Fruit fly (Drosophila melanogaster): ENCODE measurements around the gene CG2680.

CG2680 gene

DNA sequence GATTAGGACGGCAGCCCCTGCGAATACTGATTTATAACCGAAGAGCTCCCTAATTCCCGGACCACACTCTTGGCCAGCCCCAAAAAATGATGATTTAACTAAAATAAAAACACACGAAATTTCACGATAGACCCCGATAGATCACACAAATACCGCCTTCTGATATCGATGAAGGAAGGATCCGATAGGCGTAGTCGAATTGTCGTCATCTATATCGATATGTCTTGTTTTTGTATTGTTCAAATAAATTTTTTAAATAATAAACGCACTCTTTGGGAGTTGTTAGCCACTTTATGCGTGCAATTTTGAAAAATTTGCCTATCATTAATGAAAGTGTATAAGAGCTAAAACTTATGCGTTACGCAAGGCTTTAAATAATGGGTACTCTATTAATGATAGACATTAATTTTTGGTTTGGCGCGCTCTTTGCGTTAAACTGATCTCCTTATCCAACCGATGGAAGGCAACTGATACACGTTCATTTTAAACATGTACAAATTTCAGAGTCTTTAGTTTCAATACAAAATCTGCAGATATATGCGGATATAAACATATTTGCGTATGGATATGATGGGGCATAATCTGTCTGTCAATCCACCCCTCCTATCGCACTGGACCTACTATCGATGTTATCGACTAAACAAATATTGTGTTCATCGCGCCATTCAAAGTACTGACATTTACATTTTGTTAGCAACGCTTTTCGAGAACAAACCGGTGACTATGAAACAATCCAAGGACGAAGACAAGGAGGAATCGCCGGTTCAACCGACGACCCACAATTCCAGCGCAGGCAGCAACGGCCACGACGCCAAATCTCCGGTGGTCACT, 8.9 kb downstream of the CG2680 start, which contains the start of the genes Spg7 and Lint-O (continued):
- TF ChIP-seq tap (tag; optimal IDR thresholded peaks at IDR 0.05), result no peak
- TF ChIP-seq Doc3 (GFP tag; IDR thresholded peaks at IDR 0.05; ENCODE audit: partially characterized antibody), result peak; percentile 50; the same call in 2 of the 3 replicates
- TF ChIP-seq CG2875 (GFP tag; optimal IDR thresholded peaks at IDR 0.05), result no peak
- no peak for TF ChIP-seq aop (GFP tag; IDR thresholded peaks at IDR 0.05)
- TF ChIP-seq C15 (GFP tag; IDR thresholded peaks at IDR 0.05), result no peak
- TF ChIP-seq Rfx (GFP tag; IDR thresholded peaks at IDR 0.05), result no peak
- TF ChIP-seq lbe (GFP tag; optimal IDR thresholded peaks at IDR 0.05), result no peak
- no peak for TF ChIP-seq CG8388 (GFP tag; optimal IDR thresholded peaks at IDR 0.05)
- no peak for TF ChIP-seq CG12744 (GFP tag; optimal IDR thresholded peaks at IDR 0.05)
- TF ChIP-seq CG3838 (GFP tag; optimal IDR thresholded peaks at IDR 0.05), result no peak
- no peak for TF ChIP-seq CG11085 (GFP tag; IDR thresholded peaks at IDR 0.05)
- no peak for TF ChIP-seq CG6175 (GFP tag; IDR thresholded peaks at IDR 0.05)
- TF ChIP-seq CG6813 (GFP tag; optimal IDR thresholded peaks at IDR 0.05), result no peak
- peak; percentile 5 for TF ChIP-seq Sin3A (optimal IDR thresholded peaks at IDR 0.05)
- no peak for TF ChIP-seq B-H2 (GFP tag; optimal IDR thresholded peaks at IDR 0.05)
- no peak for TF ChIP-seq CG31388 (GFP tag; optimal IDR thresholded peaks at IDR 0.05)
- no peak for TF ChIP-seq fd102C (GFP tag; optimal IDR thresholded peaks at IDR 0.05)
- no peak for TF ChIP-seq run (tag; optimal IDR thresholded peaks at IDR 0.05)
- TF ChIP-seq cato (GFP tag; optimal IDR thresholded peaks at IDR 0.05; ENCODE audit: borderline replicate concordance), result no peak
- peak; percentile 63 for TF ChIP-seq CG2116 (GFP tag; optimal IDR thresholded peaks at IDR 0.05)
- no peak for TF ChIP-seq CG17361 (GFP tag; IDR thresholded peaks at IDR 0.05)
- TF ChIP-seq vfl (GFP tag; optimal IDR thresholded peaks at IDR 0.05), result no peak
- no peak for TF ChIP-seq CG33213 (GFP tag; optimal IDR thresholded peaks at IDR 0.05)
- no peak for TF ChIP-seq Dbx (GFP tag; IDR thresholded peaks at IDR 0.05)
- TF ChIP-seq CG12391 (tag; optimal IDR thresholded peaks at IDR 0.05), result no peak
- no peak for TF ChIP-seq dimm (GFP tag; IDR thresholded peaks at IDR 0.05)
- no peak for TF ChIP-seq Lim3 (GFP tag; IDR thresholded peaks at IDR 0.05)
- no peak for TF ChIP-seq cad (GFP tag; optimal IDR thresholded peaks at IDR 0.05)
- no peak for TF ChIP-seq psq (GFP tag; optimal IDR thresholded peaks at IDR 0.05)
- TF ChIP-seq CG13296 (GFP tag; optimal IDR thresholded peaks at IDR 0.05), result no peak
- no peak for TF ChIP-seq HLH54F (GFP tag; optimal IDR thresholded peaks at IDR 0.05)
- no peak for TF ChIP-seq CG9876 (GFP tag; optimal IDR thresholded peaks at IDR 0.05)
- no peak for TF ChIP-seq insv (GFP tag; optimal IDR thresholded peaks at IDR 0.05)
- no peak for TF ChIP-seq usp (GFP tag; optimal IDR thresholded peaks at IDR 0.05)
- TF ChIP-seq Asciz (GFP tag; optimal IDR thresholded peaks at IDR 0.05), result no peak
- TF ChIP-seq HLHmδ (GFP tag; optimal IDR thresholded peaks at IDR 0.05), result no peak
- peak; percentile 70 for TF ChIP-seq tna (GFP tag; IDR thresholded peaks at IDR 0.05; ENCODE audit: partially characterized antibody)
- TF ChIP-seq CG32767 (GFP tag; IDR thresholded peaks at IDR 0.05), result no peak
- no peak for TF ChIP-seq Deaf1 (tag; optimal IDR thresholded peaks at IDR 0.05)
- no peak for TF ChIP-seq Hand (GFP tag; optimal IDR thresholded peaks at IDR 0.05)
- TF ChIP-seq Meics (GFP tag; optimal IDR thresholded peaks at IDR 0.05), result no peak
- TF ChIP-seq wor (GFP tag; IDR thresholded peaks at IDR 0.05), result no peak
- TF ChIP-seq luna (GFP tag; optimal IDR thresholded peaks at IDR 0.05), result no peak
- no peak for TF ChIP-seq CHES-1-like (GFP tag; optimal IDR thresholded peaks at IDR 0.05)
- TF ChIP-seq Dll (GFP tag; IDR thresholded peaks at IDR 0.05; ENCODE audit: partially characterized antibody), result peak; percentile 74; the same call in 3 of the 4 replicates
- no peak for TF ChIP-seq p53 (GFP tag; optimal IDR thresholded peaks at IDR 0.05)
- no peak for TF ChIP-seq CG9727 (GFP tag; optimal IDR thresholded peaks at IDR 0.05)
- TF ChIP-seq sna (GFP tag; IDR thresholded peaks at IDR 0.05; ENCODE audit: partially characterized antibody), result peak; percentile 54; the same call in 1 of the 2 replicates
- TF ChIP-seq Hmx (GFP tag; optimal IDR thresholded peaks at IDR 0.05), result no peak
- no peak for TF ChIP-seq CG32772 (GFP tag; IDR thresholded peaks at IDR 0.05)
- peak; percentile 52 for TF ChIP-seq sens (GFP tag)

Data from whole organism, embryonic.